Worm (Caenorhabditis elegans): Measurements from ENCODE around the gene F13A2.10.

The F13A2.10 gene

DNA sequence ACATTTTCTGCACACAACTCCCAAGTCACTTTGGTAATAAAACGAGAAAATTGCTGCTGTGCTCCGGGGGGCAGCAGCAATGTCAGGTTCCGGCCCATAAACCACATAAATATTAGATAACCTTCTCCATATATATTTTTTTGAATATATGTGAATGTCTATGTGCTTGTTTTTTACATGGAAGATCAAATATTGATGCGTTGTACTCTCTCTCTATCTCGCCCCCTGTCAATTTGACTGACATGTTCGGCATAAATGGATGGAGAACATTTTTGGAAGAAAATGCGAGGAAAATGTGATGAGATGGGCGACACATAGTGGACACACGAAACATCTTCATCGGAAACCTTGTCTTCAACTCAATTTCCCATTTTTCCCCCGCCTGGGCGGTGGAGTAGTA lies 26.1 kb downstream of the F13A2.10 start:
- TF ChIP-seq skn-1 (tag; optimal IDR thresholded peaks at IDR 0.05), result no peak
- no peak for TF ChIP-seq nhr-76 (tag; optimal IDR thresholded peaks at IDR 0.05)
- no peak for TF ChIP-seq elt-1 (tag; optimal IDR thresholded peaks at IDR 0.05)
- TF ChIP-seq nhr-67 (tag; optimal IDR thresholded peaks at IDR 0.05), result no peak
- TF ChIP-seq ama-1 (optimal IDR thresholded peaks at IDR 0.05), result no peak
- no peak for TF ChIP-seq aly-2 (tag; optimal IDR thresholded peaks at IDR 0.05)

DNA sequence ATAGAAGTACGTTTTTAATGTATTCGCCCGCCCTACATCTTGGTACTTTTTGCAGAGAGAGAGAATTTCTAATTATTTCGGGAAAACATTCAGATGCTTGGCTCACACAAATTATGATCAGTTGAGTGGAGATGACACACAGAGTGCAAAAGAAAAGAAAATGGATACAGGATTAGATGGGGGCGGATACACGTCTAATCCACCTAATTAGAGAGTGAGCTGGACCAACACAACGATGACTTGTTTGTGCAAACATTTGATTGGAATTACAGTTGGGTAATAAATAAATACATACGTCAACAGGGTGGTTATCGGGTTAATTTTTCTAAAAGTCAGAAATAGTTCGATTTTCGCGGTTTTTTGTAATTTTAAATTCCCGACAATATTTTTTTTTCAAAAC lies 26.9 kb downstream of the F13A2.10 start:
- TF ChIP-seq nhr-11 (tag; optimal IDR thresholded peaks at IDR 0.05) (no peak), fkh-10 (GFP tag; optimal IDR thresholded peaks at IDR 0.05) (no peak), egl-27 (tag; optimal IDR thresholded peaks at IDR 0.05) (no peak), unc-62 (GFP tag; optimal IDR thresholded peaks at IDR 0.05) (no peak), fkh-2 (tag; optimal IDR thresholded peaks at IDR 0.05) (no peak), pqm-1 (tag; optimal IDR thresholded peaks at IDR 0.05) (no peak), nhr-76 (tag; optimal IDR thresholded peaks at IDR 0.05) (no peak), eor-1 (tag; optimal IDR thresholded peaks at IDR 0.05) (no peak), nhr-23 (tag; optimal IDR thresholded peaks at IDR 0.05) (no peak), pha-4 (tag; optimal IDR thresholded peaks at IDR 0.05) (no peak), aly-2 (tag; optimal IDR thresholded peaks at IDR 0.05) (no peak), ama-1 (optimal IDR thresholded peaks at IDR 0.05) (no peak), nhr-237 (tag; optimal IDR thresholded peaks at IDR 0.05) (no peak), nhr-43 (tag; optimal IDR thresholded peaks at IDR 0.05; ENCODE audit: poor library complexity, severe bottlenecking) (no peak), ceh-28 (tag; optimal IDR thresholded peaks at IDR 0.05) (no peak), lsy-12 (tag; optimal IDR thresholded peaks at IDR 0.05) (no peak), nhr-77 (tag; optimal IDR thresholded peaks at IDR 0.05) (no peak), fos-1 (tag; optimal IDR thresholded peaks at IDR 0.05) (no peak), nhr-28 (tag; optimal IDR thresholded peaks at IDR 0.05) (no peak), nhr-67 (tag; optimal IDR thresholded peaks at IDR 0.05) (no peak)

DNA sequence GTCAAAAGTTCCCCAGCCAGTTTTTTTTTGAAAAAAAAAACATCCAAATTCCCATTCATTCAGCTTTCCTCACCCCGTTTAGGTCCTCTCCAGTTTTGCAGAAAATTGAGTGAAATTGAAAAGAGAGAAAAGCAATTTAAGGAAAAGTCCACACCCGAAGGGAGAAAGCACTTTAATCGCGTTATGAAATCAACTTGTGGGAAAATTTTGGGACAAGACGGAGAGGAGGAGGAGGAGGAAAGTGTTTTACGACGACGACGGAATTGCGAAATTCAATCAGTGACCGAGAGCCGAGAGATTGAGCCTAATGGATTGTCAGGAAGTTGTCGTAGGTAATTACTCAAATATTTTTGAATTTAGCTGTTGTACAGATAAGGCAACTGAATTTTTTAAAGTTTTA lies 28.7 kb downstream of the F13A2.10 start:
- TF ChIP-seq egl-27 (tag; optimal IDR thresholded peaks at IDR 0.05), result no peak
- no peak for TF ChIP-seq skn-1 (tag; optimal IDR thresholded peaks at IDR 0.05)
- TF ChIP-seq hmg-11 (tag; optimal IDR thresholded peaks at IDR 0.05), result no peak
- TF ChIP-seq ceh-16 (tag; optimal IDR thresholded peaks at IDR 0.05), result no peak
- TF ChIP-seq elt-3 (tag; optimal IDR thresholded peaks at IDR 0.05), result no peak
- TF ChIP-seq fkh-10 (GFP tag; optimal IDR thresholded peaks at IDR 0.05), result no peak
- no peak for TF ChIP-seq ceh-82 (tag; optimal IDR thresholded peaks at IDR 0.05)
- no peak for TF ChIP-seq elt-2 (tag; optimal IDR thresholded peaks at IDR 0.05)
- no peak for TF ChIP-seq nfya-1 (tag; optimal IDR thresholded peaks at IDR 0.05; ENCODE audit: insufficient read depth)
- TF ChIP-seq pqm-1 (tag; optimal IDR thresholded peaks at IDR 0.05), result no peak
- TF ChIP-seq sea-2 (GFP tag; optimal IDR thresholded peaks at IDR 0.05), result no peak
- TF ChIP-seq nhr-23 (tag; optimal IDR thresholded peaks at IDR 0.05), result no peak

DNA sequence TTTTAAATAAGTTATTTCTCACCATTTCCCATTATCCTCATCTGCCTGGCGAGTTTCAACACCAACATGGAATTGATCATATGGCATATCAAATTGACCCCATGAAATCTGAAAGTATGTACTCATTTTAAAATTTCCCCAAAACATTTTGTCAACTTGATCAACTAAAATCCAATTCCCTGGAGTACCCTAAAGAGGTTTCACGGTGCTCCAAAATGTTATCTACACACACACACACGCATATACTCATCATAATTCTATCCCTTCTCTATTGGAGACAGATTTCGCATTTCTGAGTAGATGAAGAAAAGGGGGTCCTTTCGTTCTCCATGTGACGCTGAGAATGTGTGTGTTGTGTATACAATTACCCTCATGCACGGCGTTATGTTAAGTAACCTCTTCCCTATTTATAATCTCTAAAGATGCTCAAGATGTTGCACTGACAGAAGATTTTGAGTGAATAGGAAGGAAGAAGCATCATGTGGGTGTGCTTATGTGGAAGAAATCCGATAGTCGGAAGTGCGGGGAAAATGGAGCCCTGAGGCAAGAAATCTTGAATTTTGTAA lies 29.9 kb downstream of the F13A2.10 start:
- TF ChIP-seq ztf-4 (tag; optimal IDR thresholded peaks at IDR 0.05) (no peak), nhr-76 (tag; optimal IDR thresholded peaks at IDR 0.05) (no peak), elt-1 (tag; optimal IDR thresholded peaks at IDR 0.05) (no peak), ama-1 (optimal IDR thresholded peaks at IDR 0.05) (no peak), ceh-9 (tag; optimal IDR thresholded peaks at IDR 0.05) (no peak), ZK546.5 (tag; optimal IDR thresholded peaks at IDR 0.05) (no peak), nhr-77 (tag; optimal IDR thresholded peaks at IDR 0.05) (no peak), lin-39 (tag; optimal IDR thresholded peaks at IDR 0.05) (no peak)

DNA sequence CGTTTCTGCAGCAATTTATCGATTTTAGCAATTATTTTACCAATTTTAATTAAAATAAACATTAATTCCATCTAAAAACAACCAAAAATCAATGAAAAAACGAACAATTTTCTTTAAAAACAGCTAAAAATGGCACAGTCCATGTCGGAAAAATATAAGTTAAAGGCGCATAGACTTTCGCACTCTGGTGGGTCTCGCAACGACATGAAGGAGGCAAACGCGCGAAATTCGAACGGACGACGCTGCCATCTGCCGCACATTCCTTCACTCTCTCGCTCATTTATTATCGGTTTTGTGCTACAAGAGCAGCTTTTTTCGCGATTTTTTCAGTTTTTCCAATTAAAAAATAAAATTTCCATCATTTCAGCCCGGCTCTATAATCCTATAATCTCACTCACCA lies 39.3 kb downstream of the F13A2.10 start, which contains the start of gene mcm-7:
Gene mcm-7 (plus strand): TSS at position 368 of the 400 bp plus-strand sequence.
- TF ChIP-seq snpc-4 (tag; optimal IDR thresholded peaks at IDR 0.05) (peak; percentile 1), ama-1 (optimal IDR thresholded peaks at IDR 0.05) (peak; percentile 32), hmg-11 (tag; optimal IDR thresholded peaks at IDR 0.05) (peak; percentile 74), pqm-1 (tag; optimal IDR thresholded peaks at IDR 0.05) (peak; percentile 21), ZK546.5 (tag; optimal IDR thresholded peaks at IDR 0.05) (no peak), elt-2 (tag; optimal IDR thresholded peaks at IDR 0.05) (peak; percentile 35), lin-15B (tag; optimal IDR thresholded peaks at IDR 0.05) (peak; percentile 75), nfya-1 (tag; optimal IDR thresholded peaks at IDR 0.05; ENCODE audit: insufficient read depth) (peak; percentile 78), ztf-4 (tag; optimal IDR thresholded peaks at IDR 0.05) (no peak), nhr-25 (tag; optimal IDR thresholded peaks at IDR 0.05) (peak; percentile 68), daf-12 (tag; optimal IDR thresholded peaks at IDR 0.05) (no peak), lin-39 (tag; optimal IDR thresholded peaks at IDR 0.05) (peak; percentile 27), nhr-23 (tag; optimal IDR thresholded peaks at IDR 0.05) (peak; percentile 42), sea-2 (GFP tag; optimal IDR thresholded peaks at IDR 0.05) (no peak)

Data from whole organism, L3 larva.